Worm (Caenorhabditis elegans) whole organism, late embryonic: ENCODE results near the gene C08F1.8.

Source experiments
- C08G9.2 ChIP-seq: sonication (generic microtip); optimal IDR thresholded peaks from 2 replicates; lab custom pipeline; 2016; ENCODE audit warnings: mild to moderate bottlenecking, missing genetic modification characterization, moderate library complexity, missing compliant biosample characterization
- K02D7.2 ChIP-seq: sonication (generic microtip); optimal IDR thresholded peaks from 2 replicates; lab custom pipeline; 2017; ENCODE audit warnings: mild to moderate bottlenecking, missing genetic modification characterization, missing compliant biosample characterization
- K09A11.1 ChIP-seq: sonication (generic microtip); optimal IDR thresholded peaks from 2 replicates; lab custom pipeline; 2017; ENCODE audit warnings: antibody characterized with exemption, mild to moderate bottlenecking, missing genetic modification characterization, missing compliant biosample characterization; ENCODE audit not compliant: insufficient read depth
- T23F11.4 ChIP-seq: fragments of 200-800 bp; sonication (Bioruptor generic); optimal IDR thresholded peaks from 2 replicates; lab custom pipeline; 2018; ENCODE audit warnings: mild to moderate bottlenecking, missing genetic modification characterization, missing compliant biosample characterization
- ahr-1 ChIP-seq: sonication (generic microtip); optimal IDR thresholded peaks from 2 replicates; lab custom pipeline; 2016; ENCODE audit warnings: missing genetic modification characterization, missing compliant biosample characterization
- ama-1 ChIP-seq: fragments of 150-350 bp; optimal IDR thresholded peaks from 2 replicates; lab custom pipeline; 2014
- ceh-22 ChIP-seq: sonication (generic microtip); optimal IDR thresholded peaks from 2 replicates; lab custom pipeline; 2017; ENCODE audit warnings: missing biosample characterization, missing genetic modification characterization
- ceh-24 ChIP-seq: sonication (generic microtip); optimal IDR thresholded peaks from 2 replicates; lab custom pipeline; 2016; ENCODE audit warnings: mild to moderate bottlenecking, missing genetic modification characterization, missing compliant biosample characterization
- ceh-31 ChIP-seq: sonication (generic microtip); optimal IDR thresholded peaks from 2 replicates; lab custom pipeline; 2016; ENCODE audit warnings: missing genetic modification characterization, missing compliant biosample characterization
- ceh-45 ChIP-seq: fragments of 200-800 bp; sonication (Bioruptor generic); IDR thresholded peaks from 2 replicates; pipeline ENCODE4 v1.3.6; 2022; ENCODE audit warnings: missing genetic modification reagents, missing genetic modification characterization, missing compliant biosample characterization
- ceh-48 ChIP-seq: sonication (generic microtip); optimal IDR thresholded peaks from 2 replicates; lab custom pipeline; 2016; ENCODE audit warnings: missing genetic modification characterization, inconsistent platforms, missing compliant biosample characterization
- ceh-6 ChIP-seq: fragments of 200-800 bp; sonication (Bioruptor generic); optimal IDR thresholded peaks from 2 replicates; lab custom pipeline; 2018; ENCODE audit warnings: mild to moderate bottlenecking, missing genetic modification characterization, missing compliant biosample characterization
- ceh-9 ChIP-seq: sonication (generic microtip); optimal IDR thresholded peaks from 2 replicates; lab custom pipeline; 2016; ENCODE audit warnings: mild to moderate bottlenecking, missing genetic modification characterization, inconsistent platforms, missing compliant biosample characterization
- dve-1 ChIP-seq: sonication (generic microtip); optimal IDR thresholded peaks from 2 replicates; lab custom pipeline; 2017; ENCODE audit warnings: antibody characterized with exemption, mild to moderate bottlenecking, missing genetic modification characterization, missing compliant biosample characterization
- elt-2 ChIP-seq: sonication (generic microtip); optimal IDR thresholded peaks from 2 replicates; lab custom pipeline; 2016; ENCODE audit warnings: missing genetic modification reagents, missing genetic modification characterization, missing compliant biosample characterization
- elt-4 ChIP-seq: sonication (generic microtip); optimal IDR thresholded peaks from 2 replicates; lab custom pipeline; 2016; ENCODE audit warnings: missing genetic modification characterization, missing compliant biosample characterization
- fkh-10 ChIP-seq: fragments of 150-350 bp; optimal IDR thresholded peaks from 2 replicates; lab custom pipeline; 2014; ENCODE audit warnings: missing biosample characterization, missing genetic modification reagents, missing genetic modification characterization
- hlh-13 ChIP-seq: fragments of 200-800 bp; sonication (Bioruptor generic); optimal IDR thresholded peaks from 2 replicates; lab custom pipeline; 2018; ENCODE audit warnings: mild to moderate bottlenecking, missing genetic modification characterization, missing compliant biosample characterization
- hlh-15 ChIP-seq: sonication (generic microtip); optimal IDR thresholded peaks from 2 replicates; lab custom pipeline; 2016; ENCODE audit warnings: missing genetic modification characterization, missing compliant biosample characterization
- hlh-30 ChIP-seq: sonication (generic microtip); optimal IDR thresholded peaks from 2 replicates; lab custom pipeline; 2017; ENCODE audit warnings: antibody characterized with exemption, missing genetic modification characterization, missing compliant biosample characterization; ENCODE audit not compliant: insufficient read depth
- hlh-6 ChIP-seq: sonication (generic microtip); optimal IDR thresholded peaks from 2 replicates; lab custom pipeline; 2016; ENCODE audit warnings: missing genotype, missing genetic modification characterization, missing compliant biosample characterization
- hlh-8 ChIP-seq: sonication (generic microtip); optimal IDR thresholded peaks from 2 replicates; lab custom pipeline; 2016; ENCODE audit warnings: missing genotype, missing genetic modification characterization, missing compliant biosample characterization
- lim-6 ChIP-seq: sonication (generic microtip); optimal IDR thresholded peaks from 2 replicates; lab custom pipeline; 2016; ENCODE audit warnings: missing genetic modification characterization, missing compliant biosample characterization
- lin-11 ChIP-seq: fragments of 200-800 bp; sonication (Bioruptor generic); optimal IDR thresholded peaks from 2 replicates; lab custom pipeline; 2018; ENCODE audit warnings: mild to moderate bottlenecking, missing genetic modification characterization, missing compliant biosample characterization
- nhr-232 ChIP-seq: sonication (generic microtip); optimal IDR thresholded peaks from 2 replicates; lab custom pipeline; 2016; ENCODE audit warnings: missing genetic modification characterization, missing compliant biosample characterization
- npax-4 ChIP-seq: sonication (generic microtip); optimal IDR thresholded peaks from 2 replicates; lab custom pipeline; 2016; ENCODE audit warnings: missing genetic modification characterization, missing compliant biosample characterization
- odd-2 ChIP-seq: sonication (generic microtip); optimal IDR thresholded peaks from 2 replicates; lab custom pipeline; 2017; ENCODE audit warnings: antibody characterized with exemption, mild to moderate bottlenecking, missing genetic modification characterization, missing compliant biosample characterization
- pag-3 ChIP-seq: sonication (generic microtip); optimal IDR thresholded peaks from 2 replicates; lab custom pipeline; 2016; ENCODE audit warnings: missing compliant biosample characterization, missing genetic modification characterization, borderline replicate concordance
- pat-9 ChIP-seq: fragments of 200-800 bp; sonication (Bioruptor generic); optimal IDR thresholded peaks from 2 replicates; lab custom pipeline; 2018; ENCODE audit warnings: mild to moderate bottlenecking, missing genetic modification characterization, moderate library complexity, missing compliant biosample characterization
- pqm-1 ChIP-seq: sonication (generic microtip); optimal IDR thresholded peaks from 2 replicates; lab custom pipeline; 2016; ENCODE audit warnings: missing genetic modification characterization, missing compliant biosample characterization
- pros-1 ChIP-seq: fragments of 150-350 bp; optimal IDR thresholded peaks from 2 replicates; lab custom pipeline; 2014; ENCODE audit warnings: missing biosample characterization, missing genetic modification reagents, missing genetic modification characterization
- rnt-1 ChIP-seq: sonication (generic microtip); optimal IDR thresholded peaks from 2 replicates; lab custom pipeline; 2016; ENCODE audit warnings: missing genetic modification characterization, missing compliant biosample characterization
- sox-2 ChIP-seq: fragments of 200-800 bp; sonication (Bioruptor generic); IDR thresholded peaks from 2 replicates; pipeline ENCODE4 v1.3.6; 2022; ENCODE audit warnings: missing genetic modification reagents, missing genetic modification characterization, missing compliant biosample characterization
- syd-9 ChIP-seq: sonication (generic microtip); optimal IDR thresholded peaks from 2 replicates; lab custom pipeline; 2016; ENCODE audit warnings: mild to moderate bottlenecking, missing genetic modification characterization, moderate library complexity, missing compliant biosample characterization
- tbx-2 ChIP-seq: sonication (generic microtip); optimal IDR thresholded peaks from 2 replicates; lab custom pipeline; 2016; ENCODE audit warnings: missing genetic modification characterization, missing compliant biosample characterization
- unc-55 ChIP-seq: sonication (generic microtip); optimal IDR thresholded peaks from 2 replicates; lab custom pipeline; 2017; ENCODE audit warnings: missing biosample characterization, missing genetic modification reagents, missing genetic modification characterization
- unc-86 ChIP-seq: sonication (generic microtip); optimal IDR thresholded peaks from 2 replicates; lab custom pipeline; 2016; ENCODE audit warnings: missing genetic modification characterization, missing compliant biosample characterization
- zip-5 ChIP-seq: sonication (generic microtip); optimal IDR thresholded peaks from 2 replicates; lab custom pipeline; 2016; ENCODE audit warnings: missing genetic modification characterization, missing compliant biosample characterization

C08F1.8 gene

ce11 chrII:1787208-1787607 lies 20.9 kb downstream of the C08F1.8 start:
- no peak for TF ChIP-seq hlh-13 (GFP tag; lab: Kevin White, UChicago)
- TF ChIP-seq elt-4 (tag; lab: Kevin White, UChicago) = no peak
- TF ChIP-seq lim-6 (tag; lab: Kevin White, UChicago) = no peak
- no peak for TF ChIP-seq ceh-9 (tag; lab: Kevin White, UChicago)
- no peak for TF ChIP-seq fkh-10 (GFP tag; lab: Kevin White, UChicago)
- TF ChIP-seq pqm-1 = no peak
- TF ChIP-seq K09A11.1 = no peak
- TF ChIP-seq rnt-1 (tag; lab: Kevin White, UChicago) = no peak
- TF ChIP-seq hlh-15 (tag; lab: Kevin White, UChicago) = no peak
- TF ChIP-seq ceh-22 (tag; lab: Kevin White, UChicago) = no peak
- no peak for TF ChIP-seq ama-1
- no peak for TF ChIP-seq ceh-48 (tag; lab: Kevin White, UChicago)
- TF ChIP-seq K02D7.2 (tag; lab: Kevin White, UChicago) = no peak
- TF ChIP-seq elt-2 (tag; lab: Kevin White, UChicago) = no peak
- no peak for TF ChIP-seq pat-9
- TF ChIP-seq syd-9 (tag; lab: Kevin White, UChicago) = no peak

- TF ChIP-seq hlh-30 (tag; lab: Kevin White, UChicago) = no peak
- no peak for TF ChIP-seq pqm-1
- TF ChIP-seq unc-55 (GFP tag; lab: Kevin White, UChicago) = no peak
- no peak for TF ChIP-seq odd-2 (tag; lab: Kevin White, UChicago)
- TF ChIP-seq dve-1 (tag; lab: Kevin White, UChicago) = no peak
- no peak for TF ChIP-seq lin-11
- TF ChIP-seq C08G9.2 (tag; lab: Kevin White, UChicago) = no peak
- TF ChIP-seq zip-5 (tag; lab: Kevin White, UChicago) = no peak
- no peak for TF ChIP-seq sox-2 (GFP tag; lab: Robert Waterston, UW)
- no peak for TF ChIP-seq hlh-6 (tag; lab: Kevin White, UChicago)
- no peak for TF ChIP-seq pros-1 (tag; lab: Kevin White, UChicago)
- TF ChIP-seq ceh-24 = no peak
- TF ChIP-seq ceh-45 (GFP tag; lab: Robert Waterston, UW) = no peak
- no peak for TF ChIP-seq ceh-9 (tag; lab: Kevin White, UChicago)
- TF ChIP-seq npax-4 (tag; lab: Kevin White, UChicago) = no peak
Observed at ce11 chrII:1786209-1786608, 21.9 kb downstream of the C08F1.8 start, which contains the start of gene C08F1.10. Gene C08F1.10, minus strand, starts transcription at chrII:1786309.

- TF ChIP-seq syd-9 (tag; lab: Kevin White, UChicago) (no peak), tbx-2 (tag; lab: Kevin White, UChicago) (no peak), hlh-13 (GFP tag; lab: Kevin White, UChicago) (no peak), ceh-31 (tag; lab: Kevin White, UChicago) (no peak), hlh-8 (tag; lab: Kevin White, UChicago) (no peak), T23F11.4 (GFP tag; lab: Kevin White, UChicago) (no peak), ceh-22 (tag; lab: Kevin White, UChicago) (no peak), zip-5 (tag; lab: Kevin White, UChicago) (no peak), pat-9 (no peak), ahr-1 (tag; lab: Kevin White, UChicago) (no peak), odd-2 (tag; lab: Kevin White, UChicago) (no peak), lim-6 (tag; lab: Kevin White, UChicago) (no peak), unc-86 (tag; lab: Kevin White, UChicago) (no peak), ceh-6 (GFP tag; lab: Kevin White, UChicago) (no peak)
- TF ChIP-seq, all 69 proteins: peak for 0
Observed at ce11 chrII:1784799-1785198, 23.3 kb downstream of the C08F1.8 start, which contains the start of gene C08F1.11. Gene C08F1.11, minus strand, starts transcription at chrII:1784899.

ce11 chrII:1782474-1782873 lies 25.6 kb downstream of the C08F1.8 start, which contains the start of gene math-4:
Gene math-4, minus strand, starts transcription at chrII:1782574.
- TF ChIP-seq npax-4 (tag; lab: Kevin White, UChicago) = no peak
- no peak for TF ChIP-seq tbx-2 (tag; lab: Kevin White, UChicago)
- TF ChIP-seq nhr-232 (tag; lab: Kevin White, UChicago) = no peak
- TF ChIP-seq ceh-24 = no peak
- TF ChIP-seq K02D7.2 (tag; lab: Kevin White, UChicago) = no peak
- TF ChIP-seq ceh-9 (tag; lab: Kevin White, UChicago) = no peak
- TF ChIP-seq lim-6 (tag; lab: Kevin White, UChicago) = no peak
- TF ChIP-seq zip-5 (tag; lab: Kevin White, UChicago) = no peak
- TF ChIP-seq ceh-48 (tag; lab: Kevin White, UChicago) = no peak
- no peak for TF ChIP-seq elt-4 (tag; lab: Kevin White, UChicago)
- TF ChIP-seq fkh-10 (GFP tag; lab: Kevin White, UChicago) = no peak
- no peak for TF ChIP-seq pag-3 (tag; lab: Kevin White, UChicago)
- no peak for TF ChIP-seq ceh-6 (GFP tag; lab: Kevin White, UChicago)
- TF ChIP-seq hlh-30 (tag; lab: Kevin White, UChicago) = no peak
- TF ChIP-seq T23F11.4 (GFP tag; lab: Kevin White, UChicago) = no peak
- TF ChIP-seq C08G9.2 (tag; lab: Kevin White, UChicago) = no peak
